Worm (Caenorhabditis elegans): ENCODE results near the gene znf-782.

DNA sequence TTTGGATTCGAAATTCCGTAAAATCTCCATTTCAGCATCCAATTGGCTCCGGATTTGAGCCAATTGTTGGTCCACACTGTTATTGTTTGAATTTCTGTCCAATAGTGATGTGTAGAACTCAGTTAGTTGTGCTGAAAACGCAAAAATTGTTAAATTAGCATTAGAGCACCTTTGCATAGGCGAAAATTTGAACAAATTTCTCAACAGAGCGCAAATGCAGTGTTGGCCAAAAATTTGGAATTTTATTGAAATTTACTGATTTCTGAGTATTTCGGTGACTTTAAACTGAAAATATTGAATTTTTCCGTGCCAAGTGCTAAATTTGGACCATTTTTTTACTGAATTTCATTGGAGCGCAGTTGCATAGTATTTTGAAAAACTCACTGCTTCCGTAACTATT lies 26.8 kb downstream of the znf-782 start:
- TF ChIP-seq ztf-11 (tag; optimal IDR thresholded peaks at IDR 0.05) (no peak), jun-1 (tag; optimal IDR thresholded peaks at IDR 0.05) (no peak), nhr-85 (tag) (no peak), ceh-88 (GFP tag; IDR thresholded peaks at IDR 0.05) (no peak), C16A3.4 (tag; optimal IDR thresholded peaks at IDR 0.05) (no peak)

Measured in whole organism, L1 larva.